Fruit fly (Drosophila melanogaster) whole organism, embryonic: ENCODE data around the gene gukh.

Source experiments
- Aef1 ChIP-seq: fragments of 200-800 bp; sonication (Bioruptor generic); IDR thresholded peaks from 3 replicates; pipeline ENCODE4 v1.3.6; 2022; ENCODE audit warnings: missing biosample characterization, missing genetic modification characterization
- B-H2 ChIP-seq: fragments of 200-800 bp; sonication (Bioruptor generic); optimal IDR thresholded peaks from 2 replicates; lab custom pipeline; 2018; ENCODE audit warnings: missing biosample characterization, mild to moderate bottlenecking, missing genetic modification characterization
- CG10565 ChIP-seq: fragments of 200-800 bp; sonication (Bioruptor generic); optimal IDR thresholded peaks from 3 replicates; lab custom pipeline; 2016; ENCODE audit warnings: missing biosample characterization, mild to moderate bottlenecking, missing genetic modification characterization
- CG10979 ChIP-seq: fragments of 200-800 bp; sonication (Bioruptor generic); optimal IDR thresholded peaks from 2 replicates; lab custom pipeline; 2018; ENCODE audit warnings: missing biosample characterization, mild to moderate bottlenecking, missing genetic modification characterization, moderate library complexity
- CG12391 ChIP-seq: fragments of 200-800 bp; sonication (Bioruptor generic); optimal IDR thresholded peaks from 3 replicates; lab custom pipeline; 2018; ENCODE audit warnings: missing biosample characterization, mild to moderate bottlenecking, missing genetic modification characterization, moderate library complexity
- CG12942 ChIP-seq: fragments of 200-800 bp; sonication (Bioruptor generic); optimal IDR thresholded peaks from 3 replicates; lab custom pipeline; 2016; ENCODE audit warnings: missing biosample characterization, missing genetic modification characterization
- CG14710 ChIP-seq: fragments of 200-800 bp; sonication (Bioruptor generic); optimal IDR thresholded peaks from 3 replicates; lab custom pipeline; 2019; ENCODE audit warnings: missing biosample characterization, mild to moderate bottlenecking, missing genetic modification characterization, moderate library complexity
- CG1603 ChIP-seq: fragments of 200-800 bp; sonication (Bioruptor generic); optimal IDR thresholded peaks from 2 replicates; lab custom pipeline; 2019; ENCODE audit warnings: missing biosample characterization, mild to moderate bottlenecking, missing genetic modification characterization, moderate library complexity
- CG17359 ChIP-seq: fragments of 200-800 bp; sonication (Bioruptor generic); optimal IDR thresholded peaks from 3 replicates; lab custom pipeline; 2018; ENCODE audit warnings: missing biosample characterization, mild to moderate bottlenecking, missing genetic modification characterization, moderate library complexity
- CG2116 ChIP-seq: fragments of 200-800 bp; sonication (Bioruptor generic); optimal IDR thresholded peaks from 3 replicates; lab custom pipeline; 2018; ENCODE audit warnings: missing biosample characterization, mild to moderate bottlenecking, missing genetic modification characterization
- CG2120 ChIP-seq: fragments of 200-800 bp; sonication (Bioruptor generic); optimal IDR thresholded peaks from 3 replicates; lab custom pipeline; 2016; ENCODE audit warnings: missing biosample characterization, missing genetic modification characterization
- CG32767 ChIP-seq: fragments of 200-800 bp; sonication (Bioruptor generic); IDR thresholded peaks from 2 replicates; pipeline ENCODE4 v1.3.6; 2022; ENCODE audit warnings: missing biosample characterization, missing genetic modification characterization
- CG3995 ChIP-seq: fragments of 200-800 bp; sonication (Bioruptor generic); optimal IDR thresholded peaks from 3 replicates; lab custom pipeline; 2016; ENCODE audit warnings: missing biosample characterization, missing genetic modification characterization
- CG6791 ChIP-seq: fragments of 200-800 bp; sonication (Bioruptor generic); IDR thresholded peaks from 3 replicates; pipeline ENCODE4 v1.3.6; 2022; ENCODE audit warnings: missing biosample characterization, missing genetic modification characterization; ENCODE audit not compliant: partially characterized antibody
- CG8089 ChIP-seq: fragments of 200-800 bp; sonication (Bioruptor generic); optimal IDR thresholded peaks from 3 replicates; lab custom pipeline; 2016; ENCODE audit warnings: missing biosample characterization, missing genetic modification characterization
- CG8944 ChIP-seq: fragments of 200-800 bp; sonication (Bioruptor generic); optimal IDR thresholded peaks from 3 replicates; lab custom pipeline; 2016; ENCODE audit warnings: missing biosample characterization, missing genetic modification characterization
- CG9876 ChIP-seq: fragments of 200-800 bp; sonication (Bioruptor generic); optimal IDR thresholded peaks from 2 replicates; lab custom pipeline; 2016; ENCODE audit warnings: missing biosample characterization, missing genetic modification characterization
- CHES-1-like ChIP-seq: fragments of 200-800 bp; sonication (Bioruptor generic); optimal IDR thresholded peaks from 2 replicates; lab custom pipeline; 2016; ENCODE audit warnings: missing biosample characterization, missing genetic modification characterization
- CoRest ChIP-seq: fragments of 200-800 bp; sonication (Bioruptor generic); optimal IDR thresholded peaks from 3 replicates; lab custom pipeline; 2018; ENCODE audit warnings: missing biosample characterization, mild to moderate bottlenecking, missing genetic modification characterization, moderate library complexity
- D19B ChIP-seq: fragments of 200-800 bp; sonication (Bioruptor generic); optimal IDR thresholded peaks from 2 replicates; lab custom pipeline; 2017; ENCODE audit warnings: missing biosample characterization, mild to moderate bottlenecking, missing genetic modification characterization
- Dbx ChIP-seq: fragments of 200-800 bp; sonication (Bioruptor generic); IDR thresholded peaks from 3 replicates; pipeline ENCODE4 v1.3.6; 2022; ENCODE audit warnings: missing biosample characterization, missing genetic modification characterization
- Dip3 ChIP-seq: fragments of 200-800 bp; sonication (Bioruptor generic); optimal IDR thresholded peaks from 3 replicates; lab custom pipeline; 2016; ENCODE audit warnings: missing biosample characterization, missing genetic modification characterization
- Drgx ChIP-seq: fragments of 200-800 bp; sonication (Bioruptor generic); IDR thresholded peaks from 2 replicates; pipeline ENCODE4 v1.3.6; 2022; ENCODE audit warnings: missing biosample characterization, missing genetic modification characterization
- Elba2 ChIP-seq: fragments of 200-800 bp; sonication (Bioruptor generic); optimal IDR thresholded peaks from 3 replicates; lab custom pipeline; 2016; ENCODE audit warnings: missing biosample characterization, missing genetic modification characterization
- Ets97D ChIP-seq: fragments of 200-800 bp; sonication (Bioruptor generic); optimal IDR thresholded peaks from 3 replicates; lab custom pipeline; 2016; ENCODE audit warnings: missing biosample characterization, missing genetic modification characterization
- Fer3 ChIP-seq: fragments of 200-800 bp; sonication (Bioruptor generic); optimal IDR thresholded peaks from 2 replicates; lab custom pipeline; 2018; ENCODE audit warnings: missing biosample characterization, mild to moderate bottlenecking, missing genetic modification characterization, moderate library complexity
- Gsc ChIP-seq: fragments of 200-800 bp; sonication (Bioruptor generic); IDR thresholded peaks from 2 replicates; pipeline ENCODE4 v1.3.6; 2022; ENCODE audit warnings: missing biosample characterization, missing genetic modification characterization
- Hr3 ChIP-seq: fragments of 200-800 bp; sonication (Bioruptor generic); optimal IDR thresholded peaks from 3 replicates; lab custom pipeline; 2016; ENCODE audit warnings: missing biosample characterization, missing genetic modification characterization
- Lhr ChIP-seq: fragments of 200-800 bp; sonication (Bioruptor generic); optimal IDR thresholded peaks from 3 replicates; lab custom pipeline; 2017; ENCODE audit warnings: mild to moderate bottlenecking, missing biosample characterization, missing genetic modification reagents, missing genetic modification characterization
- Max ChIP-seq: fragments of 200-800 bp; sonication (Bioruptor generic); optimal IDR thresholded peaks from 2 replicates; lab custom pipeline; 2016; ENCODE audit warnings: missing biosample characterization, mild to moderate bottlenecking, missing genetic modification characterization
- Med ChIP-seq: fragments of 200-800 bp; sonication (Bioruptor generic); peaks from one replicate; lab custom pipeline; 2016; ENCODE audit warnings: missing biosample characterization, missing genetic modification characterization, mild to moderate bottlenecking, inconsistent platforms, moderate library complexity
- Myb ChIP-seq: fragments of 200-800 bp; sonication (Bioruptor generic); optimal IDR thresholded peaks from 2 replicates; lab custom pipeline; 2016; ENCODE audit warnings: missing biosample characterization, missing genetic modification characterization
- Nf-YC ChIP-seq: fragments of 200-800 bp; optimal IDR thresholded peaks from 3 replicates; lab custom pipeline; 2019; ENCODE audit warnings: missing biosample characterization, mild to moderate bottlenecking, missing genetic modification characterization, moderate library complexity
- Oli ChIP-seq: fragments of 200-800 bp; sonication (Bioruptor generic); optimal IDR thresholded peaks from 2 replicates; lab custom pipeline; 2018; ENCODE audit warnings: missing biosample characterization, mild to moderate bottlenecking, missing genetic modification characterization, moderate library complexity
- Opbp ChIP-seq: fragments of 200-800 bp; sonication (Bioruptor generic); IDR thresholded peaks from 3 replicates; pipeline ENCODE4 v1.3.6; 2022; ENCODE audit warnings: missing biosample characterization, missing genetic modification characterization; ENCODE audit not compliant: partially characterized antibody
- Pdp1 ChIP-seq, 2 experiments: fragments of 200-800 bp; sonication (Bioruptor generic); optimal IDR thresholded peaks; 3 replicates each; lab custom pipeline; 2016; ENCODE audit warnings: missing biosample characterization in 2 of 2, missing genetic modification characterization in 2 of 2, mild to moderate bottlenecking in 1 of 2, moderate library complexity in 1 of 2
- al ChIP-seq: fragments of 200-800 bp; sonication (Bioruptor generic); IDR thresholded peaks from 2 replicates; pipeline ENCODE4 v1.3.6; 2022; ENCODE audit warnings: missing biosample characterization, missing genetic modification characterization
- cad ChIP-seq: fragments of >200 bp; optimal IDR thresholded peaks from 2 replicates; lab custom pipeline; 2017; ENCODE audit warnings: missing biosample characterization, missing genetic modification characterization
- chif ChIP-seq, 2 experiments: fragments of 200-800 bp; sonication (Bioruptor generic); optimal IDR thresholded peaks; 3 replicates each; lab custom pipeline; 2016; ENCODE audit warnings: missing biosample characterization in 2 of 2, missing genetic modification characterization in 2 of 2
- dati ChIP-seq: fragments of 200-800 bp; sonication (Bioruptor generic); IDR thresholded peaks from 2 replicates; pipeline ENCODE4 v1.3.6; 2022; ENCODE audit warnings: missing biosample characterization, missing genetic modification characterization
- fru ChIP-seq: fragments of >200 bp; optimal IDR thresholded peaks from 2 replicates; lab custom pipeline; 2017
- gcm ChIP-seq: fragments of 200-800 bp; sonication (Bioruptor generic); optimal IDR thresholded peaks from 2 replicates; lab custom pipeline; 2019; ENCODE audit warnings: missing biosample characterization, mild to moderate bottlenecking, missing genetic modification characterization, moderate library complexity
- gfzf ChIP-seq: fragments of 200-800 bp; sonication (Bioruptor generic); optimal IDR thresholded peaks from 2 replicates; lab custom pipeline; 2016; ENCODE audit warnings: missing biosample characterization, mild to moderate bottlenecking, missing genetic modification characterization, moderate library complexity
- her ChIP-seq: fragments of 200-800 bp; sonication (Bioruptor generic); optimal IDR thresholded peaks from 2 replicates; lab custom pipeline; 2016; ENCODE audit warnings: missing biosample characterization, missing genetic modification characterization
- knrl ChIP-seq: fragments of 200-800 bp; sonication (Bioruptor generic); IDR thresholded peaks from 3 replicates; pipeline ENCODE4 v1.3.6; 2022; ENCODE audit warnings: missing biosample characterization, missing genetic modification characterization; ENCODE audit not compliant: partially characterized antibody
- pho ChIP-seq: fragments of 200-800 bp; sonication (Bioruptor generic); optimal IDR thresholded peaks from 2 replicates; lab custom pipeline; 2016; ENCODE audit warnings: missing biosample characterization, missing genetic modification characterization
- phol ChIP-seq: fragments of 200-800 bp; sonication (Bioruptor generic); optimal IDR thresholded peaks from 3 replicates; lab custom pipeline; 2018; ENCODE audit warnings: missing biosample characterization, mild to moderate bottlenecking, missing genetic modification characterization, moderate library complexity
- sima ChIP-seq: fragments of 200-800 bp; sonication (Bioruptor generic); optimal IDR thresholded peaks from 2 replicates; lab custom pipeline; 2016; ENCODE audit warnings: missing biosample characterization, missing genetic modification characterization
- toy ChIP-seq: fragments of 200-800 bp; sonication (Bioruptor generic); IDR thresholded peaks from 2 replicates; pipeline ENCODE4 v1.3.6; 2022; ENCODE audit warnings: missing biosample characterization, missing genetic modification characterization
- trem ChIP-seq: fragments of 200-800 bp; optimal IDR thresholded peaks from 3 replicates; lab custom pipeline; 2019; ENCODE audit warnings: missing biosample characterization, mild to moderate bottlenecking, missing genetic modification characterization, moderate library complexity
- zen ChIP-seq: fragments of 200-800 bp; sonication (Bioruptor generic); optimal IDR thresholded peaks from 3 replicates; lab custom pipeline; 2018; ENCODE audit warnings: missing biosample characterization, mild to moderate bottlenecking, missing genetic modification characterization, moderate library complexity

The gukh gene

DNA sequence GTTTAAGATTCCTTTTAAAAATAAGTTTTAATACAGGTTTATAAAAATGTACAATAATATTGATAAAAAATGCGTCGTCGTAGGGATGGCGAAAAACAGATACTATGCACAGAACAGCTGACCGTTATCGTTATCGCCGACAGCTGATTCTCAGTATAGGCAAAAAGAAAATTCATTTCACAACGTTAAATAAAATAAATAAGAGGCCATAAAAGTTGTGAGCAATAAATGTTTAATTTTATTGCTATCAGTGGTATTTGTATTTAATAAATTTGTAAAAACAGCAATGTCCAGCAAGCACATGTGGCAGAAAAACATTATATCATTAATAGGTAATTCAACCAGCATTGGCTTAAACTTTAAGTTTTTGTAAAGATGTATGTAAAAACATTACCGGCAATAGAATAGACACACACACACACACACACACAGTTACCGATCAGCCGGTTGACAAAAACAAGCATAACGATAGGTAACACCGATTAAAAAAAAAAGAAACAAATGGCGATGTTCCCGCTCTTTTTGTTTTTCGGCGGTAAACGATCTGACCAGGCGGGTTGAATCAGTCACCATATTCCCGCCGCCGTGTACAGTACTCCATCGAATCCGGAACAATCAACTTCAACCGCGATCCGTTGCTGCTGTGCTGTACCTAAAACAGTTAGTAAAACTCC lies 2.8 kb upstream of the gukh start, which contains the start of the genes dnk and Smu1 (continued):
- TF ChIP-seq CG2120: no peak
- TF ChIP-seq gfzf: no peak
- TF ChIP-seq D19B (GFP tag; lab: Kevin White, UChicago): no peak
- no peak for TF ChIP-seq Dbx (GFP tag; lab: Robert Waterston, UW)
- no peak for TF ChIP-seq pho
- no peak for TF ChIP-seq chif (GFP tag; optimal IDR thresholded peaks at IDR 0.05; lab: Kevin White, UChicago)
- TF ChIP-seq CG8089 (GFP tag; lab: Kevin White, UChicago): no peak
- TF ChIP-seq dati: no peak
- TF ChIP-seq Elba2 (GFP tag; lab: Kevin White, UChicago): no peak
- TF ChIP-seq Gsc (GFP tag; lab: Robert Waterston, UW): no peak
- TF ChIP-seq Dip3 (GFP tag; lab: Kevin White, UChicago): no peak
- TF ChIP-seq fru (lab: Kevin White, UChicago): no peak
- TF ChIP-seq CG32767 (GFP tag; lab: Robert Waterston, UW): no peak
- peak; percentile 14 for TF ChIP-seq zen (tag; lab: Kevin White, UChicago)
- no peak for TF ChIP-seq Ets97D (GFP tag; lab: Kevin White, UChicago)
- peak; percentile 34 for TF ChIP-seq CG3995 (GFP tag; lab: Kevin White, UChicago)
- no peak for TF ChIP-seq toy (GFP tag; lab: Robert Waterston, UW)
- TF ChIP-seq CG9876 (GFP tag; lab: Kevin White, UChicago): no peak
- TF ChIP-seq trem (tag; lab: Kevin White, UChicago): peak; percentile 45
- TF ChIP-seq B-H2 (GFP tag; lab: Kevin White, UChicago): no peak
- peak; percentile 42; the same call in 1 of the 2 replicates for TF ChIP-seq Drgx (GFP tag; lab: Robert Waterston, UW)
- no peak for TF ChIP-seq Aef1 (GFP tag; lab: Robert Waterston, UW)
- TF ChIP-seq Nf-YC (tag; lab: Kevin White, UChicago): no peak
- no peak for TF ChIP-seq gcm
- peak; percentile 18; the same call in 1 of the 3 replicates for TF ChIP-seq Opbp (GFP tag; lab: Robert Waterston, UW)
- TF ChIP-seq Hr3: no peak
- no peak for TF ChIP-seq CG12942 (GFP tag; lab: Kevin White, UChicago)
- no peak for TF ChIP-seq CHES-1-like (GFP tag; lab: Kevin White, UChicago)
- no peak for TF ChIP-seq Myb (GFP tag; lab: Kevin White, UChicago)
- TF ChIP-seq Max (GFP tag; lab: Kevin White, UChicago): peak; percentile 49
- TF ChIP-seq her (GFP tag; lab: Kevin White, UChicago): no peak
- peak; percentile 36 for TF ChIP-seq CG12391 (tag; lab: Kevin White, UChicago)
- no peak for TF ChIP-seq al (GFP tag; lab: Robert Waterston, UW)
- TF ChIP-seq cad (GFP tag; lab: Kevin White, UChicago): no peak
- no peak for TF ChIP-seq knrl (GFP tag; lab: Robert Waterston, UW)
- no peak for TF ChIP-seq CG10565 (GFP tag; lab: Kevin White, UChicago)
- TF ChIP-seq phol (tag; lab: Kevin White, UChicago): peak; percentile 78
- peak; percentile 41 for TF ChIP-seq CG2116 (GFP tag; lab: Kevin White, UChicago)
- TF ChIP-seq Oli: no peak
- no peak for TF ChIP-seq CG10979 (tag; lab: Kevin White, UChicago)
- no peak for TF ChIP-seq CG17359 (tag; lab: Kevin White, UChicago)
- peak; percentile 37 for TF ChIP-seq CG14710
- no peak for TF ChIP-seq CoRest (tag; lab: Kevin White, UChicago)
- no peak for TF ChIP-seq sima (GFP tag; lab: Kevin White, UChicago)
- TF ChIP-seq CG6791 (GFP tag; lab: Robert Waterston, UW): peak; percentile 43; the same call in 1 of the 3 replicates
- no peak for TF ChIP-seq Lhr (GFP tag; lab: Kevin White, UChicago)
- peak; percentile 28 for TF ChIP-seq Med (GFP tag; lab: Kevin White, UChicago)
- TF ChIP-seq CG8944 (GFP tag; lab: Kevin White, UChicago): no peak
- no peak for TF ChIP-seq CG1603
- no peak for TF ChIP-seq Fer3 (tag; lab: Kevin White, UChicago)
- TF ChIP-seq Pdp1 (GFP tag; optimal IDR thresholded peaks at IDR 0.05; lab: Kevin White, UChicago): no peak
